Fruit fly (Drosophila melanogaster) whole organism, embryonic: Measurements from ENCODE around the gene Tsp29Fa.

Experiments used
- Asciz ChIP-seq: fragments of 200-800 bp; sonication (Bioruptor generic); optimal IDR thresholded peaks from 2 replicates; lab custom pipeline; 2017; ENCODE audit warnings: missing biosample characterization, mild to moderate bottlenecking, missing genetic modification characterization, missing genetic modification reagents
- Atf-2 ChIP-seq: fragments of 200-800 bp; sonication (Bioruptor generic); optimal IDR thresholded peaks from 2 replicates; lab custom pipeline; 2016; ENCODE audit warnings: missing biosample characterization, missing genetic modification characterization
- Bdp1 ChIP-seq: fragments of 200-800 bp; sonication (Bioruptor generic); optimal IDR thresholded peaks from 3 replicates; lab custom pipeline; 2016; ENCODE audit warnings: missing biosample characterization, missing genetic modification characterization
- C15 ChIP-seq: fragments of 200-800 bp; sonication (Bioruptor generic); IDR thresholded peaks from 3 replicates; pipeline ENCODE4 v1.3.6; 2022; ENCODE audit warnings: missing biosample characterization, missing genetic modification characterization
- CG10209 ChIP-seq: fragments of 200-800 bp; sonication (Bioruptor generic); optimal IDR thresholded peaks from 3 replicates; lab custom pipeline; 2017; ENCODE audit warnings: missing biosample characterization, mild to moderate bottlenecking, missing genetic modification characterization, missing genetic modification reagents
- CG10267 ChIP-seq: fragments of 200-800 bp; sonication (Bioruptor generic); optimal IDR thresholded peaks from 2 replicates; lab custom pipeline; 2018; ENCODE audit warnings: missing biosample characterization, mild to moderate bottlenecking, missing genetic modification characterization, moderate library complexity
- CG10431 ChIP-seq: fragments of 200-800 bp; sonication (Bioruptor generic); optimal IDR thresholded peaks from 3 replicates; lab custom pipeline; 2018; ENCODE audit warnings: missing biosample characterization, mild to moderate bottlenecking, missing genetic modification characterization
- CG11696 ChIP-seq: fragments of 200-800 bp; sonication (Bioruptor generic); IDR thresholded peaks from 2 replicates; pipeline ENCODE4 v1.3.6; 2022; ENCODE audit warnings: missing biosample characterization, missing genetic modification characterization
- CG12299 ChIP-seq: fragments of 200-800 bp; sonication (Bioruptor generic); optimal IDR thresholded peaks from 2 replicates; lab custom pipeline; 2018; ENCODE audit warnings: missing biosample characterization, mild to moderate bottlenecking, missing genetic modification characterization
- CG13296 ChIP-seq: fragments of 200-800 bp; sonication (Bioruptor generic); optimal IDR thresholded peaks from 3 replicates; lab custom pipeline; 2018; ENCODE audit warnings: missing biosample characterization, mild to moderate bottlenecking, missing genetic modification characterization
- CG13894 ChIP-seq: fragments of 200-800 bp; sonication (Bioruptor generic); optimal IDR thresholded peaks from 3 replicates; lab custom pipeline; 2018; ENCODE audit warnings: missing biosample characterization, mild to moderate bottlenecking, missing genetic modification characterization, moderate library complexity
- CG15601 ChIP-seq: fragments of 200-800 bp; sonication (Bioruptor generic); optimal IDR thresholded peaks from 3 replicates; lab custom pipeline; 2019; ENCODE audit warnings: missing biosample characterization, mild to moderate bottlenecking, missing genetic modification characterization, moderate library complexity
- CG16813 ChIP-seq: fragments of 200-800 bp; sonication (Bioruptor generic); IDR thresholded peaks from 3 replicates; pipeline ENCODE4 v1.3.6; 2022; ENCODE audit warnings: missing biosample characterization, missing genetic modification characterization; ENCODE audit not compliant: partially characterized antibody
- CG17186 ChIP-seq: fragments of 200-800 bp; sonication (Bioruptor generic); optimal IDR thresholded peaks from 3 replicates; lab custom pipeline; 2017; ENCODE audit warnings: missing biosample characterization, missing genetic modification reagents, missing genetic modification characterization
- CG18262 ChIP-seq: fragments of 200-800 bp; optimal IDR thresholded peaks from 3 replicates; lab custom pipeline; 2019; ENCODE audit warnings: missing biosample characterization, mild to moderate bottlenecking, missing genetic modification characterization, moderate library complexity
- CG3281 ChIP-seq: fragments of 200-800 bp; sonication (Bioruptor generic); optimal IDR thresholded peaks from 3 replicates; lab custom pipeline; 2017; ENCODE audit warnings: missing biosample characterization, mild to moderate bottlenecking, missing genetic modification characterization
- CG3847 ChIP-seq: fragments of 200-800 bp; sonication (Bioruptor generic); IDR thresholded peaks from 2 replicates; pipeline ENCODE4 v1.3.6; 2022; ENCODE audit warnings: missing biosample characterization, missing genetic modification characterization
- CG5180 ChIP-seq: fragments of 200-800 bp; sonication (Bioruptor generic); optimal IDR thresholded peaks from 3 replicates; lab custom pipeline; 2017; ENCODE audit warnings: missing biosample characterization, missing genetic modification characterization, mild to moderate bottlenecking, moderate library complexity, missing genetic modification reagents
- CG6254 ChIP-seq: fragments of 200-800 bp; sonication (Bioruptor generic); optimal IDR thresholded peaks from 3 replicates; lab custom pipeline; 2017; ENCODE audit warnings: mild to moderate bottlenecking, missing biosample characterization, missing genetic modification reagents, missing genetic modification characterization
- CG7745 ChIP-seq: fragments of 200-800 bp; sonication (Bioruptor generic); optimal IDR thresholded peaks from 2 replicates; lab custom pipeline; 2018; ENCODE audit warnings: missing biosample characterization, mild to moderate bottlenecking, missing genetic modification characterization, moderate library complexity
- CG7839 ChIP-seq: fragments of 200-800 bp; sonication (Bioruptor generic); optimal IDR thresholded peaks from 3 replicates; lab custom pipeline; 2018; ENCODE audit warnings: missing biosample characterization, mild to moderate bottlenecking, missing genetic modification characterization, moderate library complexity
- CG7928 ChIP-seq: fragments of 200-800 bp; sonication (Bioruptor generic); optimal IDR thresholded peaks from 2 replicates; lab custom pipeline; 2017; ENCODE audit warnings: missing biosample characterization, mild to moderate bottlenecking, missing genetic modification characterization
- CG9817 ChIP-seq: fragments of 200-800 bp; sonication (Bioruptor generic); optimal IDR thresholded peaks from 2 replicates; lab custom pipeline; 2018; ENCODE audit warnings: missing biosample characterization, mild to moderate bottlenecking, missing genetic modification characterization, moderate library complexity
- Eip74EF ChIP-seq, 2 experiments: fragments of 200-800 bp in 1 of 2; fragments of >200 bp in 1 of 2; sonication (Bioruptor generic) in 1 of 2; optimal IDR thresholded peaks; 2 replicates each; lab custom pipeline; 2017 to 2019; ENCODE audit warnings: missing biosample characterization in 2 of 2, missing genetic modification characterization in 2 of 2, mild to moderate bottlenecking in 1 of 2, moderate library complexity in 1 of 2
- Gsc ChIP-seq: fragments of 200-800 bp; sonication (Bioruptor generic); IDR thresholded peaks from 2 replicates; pipeline ENCODE4 v1.3.6; 2022; ENCODE audit warnings: missing biosample characterization, missing genetic modification characterization
- Hr51 ChIP-seq, 2 experiments: fragments of 200-800 bp; sonication (Bioruptor generic); optimal IDR thresholded peaks; 2 replicates in 1 of 2; 3 replicates in 1 of 2; lab custom pipeline; 2016 to 2018; ENCODE audit warnings: missing biosample characterization in 2 of 2, missing genetic modification characterization in 2 of 2, mild to moderate bottlenecking in 1 of 2, moderate library complexity in 1 of 2
- Lhr ChIP-seq: fragments of 200-800 bp; sonication (Bioruptor generic); optimal IDR thresholded peaks from 3 replicates; lab custom pipeline; 2017; ENCODE audit warnings: mild to moderate bottlenecking, missing biosample characterization, missing genetic modification reagents, missing genetic modification characterization
- Nf-YB ChIP-seq: fragments of 200-800 bp; sonication (Bioruptor generic); optimal IDR thresholded peaks from 3 replicates; lab custom pipeline; 2019; ENCODE audit warnings: missing biosample characterization, mild to moderate bottlenecking, missing genetic modification characterization, moderate library complexity
- Oaz ChIP-seq: fragments of 200-800 bp; sonication (Bioruptor generic); IDR thresholded peaks from 2 replicates; pipeline ENCODE4 v1.3.6; 2022; ENCODE audit warnings: missing biosample characterization, missing genetic modification characterization
- Side ChIP-seq: fragments of 200-800 bp; sonication (Bioruptor generic); optimal IDR thresholded peaks from 2 replicates; lab custom pipeline; 2016; ENCODE audit warnings: missing biosample characterization, missing genetic modification characterization
- Usf ChIP-seq: fragments of 200-800 bp; sonication (Bioruptor generic); optimal IDR thresholded peaks from 2 replicates; lab custom pipeline; 2017; ENCODE audit warnings: missing genotype, missing biosample characterization, missing genetic modification characterization
- ara ChIP-seq: fragments of 200-800 bp; sonication (Bioruptor generic); IDR thresholded peaks from 2 replicates; pipeline ENCODE4 v1.3.6; 2022; ENCODE audit warnings: missing biosample characterization, missing genetic modification characterization
- bcd ChIP-seq: fragments of 200-800 bp; sonication (Bioruptor generic); optimal IDR thresholded peaks from 2 replicates; lab custom pipeline; 2017; ENCODE audit warnings: missing biosample characterization, mild to moderate bottlenecking, missing genetic modification characterization
- btn ChIP-seq: fragments of 200-800 bp; sonication (Bioruptor generic); optimal IDR thresholded peaks from 2 replicates; lab custom pipeline; 2016; ENCODE audit warnings: missing biosample characterization, missing genetic modification characterization
- chif ChIP-seq, 2 experiments: fragments of 200-800 bp; sonication (Bioruptor generic); optimal IDR thresholded peaks; 3 replicates each; lab custom pipeline; 2016; ENCODE audit warnings: missing biosample characterization in 2 of 2, missing genetic modification characterization in 2 of 2
- dysf ChIP-seq: fragments of 200-800 bp; sonication (Bioruptor generic); IDR thresholded peaks from 3 replicates; pipeline ENCODE4 v1.3.6; 2022; ENCODE audit warnings: missing biosample characterization, missing genetic modification characterization
- emc ChIP-seq: fragments of 200-800 bp; sonication (Bioruptor generic); optimal IDR thresholded peaks from 2 replicates; lab custom pipeline; 2016; ENCODE audit warnings: missing biosample characterization, missing genetic modification characterization
- hth ChIP-seq: fragments of >200 bp; optimal IDR thresholded peaks from 2 replicates; lab custom pipeline; 2017; ENCODE audit warnings: inconsistent platforms
- kay ChIP-seq: fragments of 200-800 bp; sonication (Bioruptor generic); optimal IDR thresholded peaks from 2 replicates; lab custom pipeline; 2016; ENCODE audit warnings: missing biosample characterization, missing genetic modification characterization
- lab ChIP-seq: fragments of 200-800 bp; sonication (Bioruptor generic); optimal IDR thresholded peaks from 3 replicates; lab custom pipeline; 2017; ENCODE audit warnings: missing biosample characterization, missing genetic modification characterization, mild to moderate bottlenecking, moderate library complexity, missing genetic modification reagents
- maf-S ChIP-seq: fragments of 200-800 bp; sonication (Bioruptor generic); optimal IDR thresholded peaks from 2 replicates; lab custom pipeline; 2016; ENCODE audit warnings: missing biosample characterization, missing genetic modification characterization
- mirr ChIP-seq: fragments of 200-800 bp; sonication (Bioruptor generic); optimal IDR thresholded peaks from 3 replicates; lab custom pipeline; 2018; ENCODE audit warnings: missing biosample characterization, mild to moderate bottlenecking, missing genetic modification characterization
- nerfin-2 ChIP-seq: fragments of 200-800 bp; sonication (Bioruptor generic); IDR thresholded peaks from 2 replicates; pipeline ENCODE4 v1.3.6; 2022; ENCODE audit warnings: missing biosample characterization, missing genetic modification characterization; ENCODE audit not compliant: partially characterized antibody
- pb ChIP-seq: fragments of 200-800 bp; sonication (Bioruptor generic); optimal IDR thresholded peaks from 3 replicates; lab custom pipeline; 2016; ENCODE audit warnings: missing biosample characterization, missing genetic modification characterization
- peb ChIP-seq: fragments of 200-800 bp; sonication (Bioruptor generic); IDR thresholded peaks from 2 replicates; pipeline ENCODE4 v1.3.6; 2022; ENCODE audit warnings: missing biosample characterization, missing genetic modification characterization
- pros ChIP-seq: fragments of 200-800 bp; sonication (Bioruptor generic); optimal IDR thresholded peaks from 3 replicates; lab custom pipeline; 2019; ENCODE audit warnings: missing biosample characterization, mild to moderate bottlenecking, missing genetic modification characterization, moderate library complexity
- rib ChIP-seq: fragments of 200-800 bp; sonication (Bioruptor generic); IDR thresholded peaks from 2 replicates; pipeline ENCODE4 v1.3.6; 2022; ENCODE audit warnings: missing biosample characterization, missing genetic modification characterization
- row ChIP-seq: fragments of 200-800 bp; sonication (Bioruptor generic); IDR thresholded peaks from 3 replicates; pipeline ENCODE4 v1.3.6; 2022; ENCODE audit warnings: missing biosample characterization, missing genetic modification characterization
- tll ChIP-seq, 2 experiments: fragments of 200-800 bp in 1 of 2; fragments of >200 bp in 1 of 2; sonication (Bioruptor generic) in 1 of 2; optimal IDR thresholded peaks; 2 replicates each; lab custom pipeline; 2017 to 2019; ENCODE audit warnings: missing biosample characterization in 2 of 2, missing genetic modification characterization in 2 of 2, mild to moderate bottlenecking in 1 of 2, moderate library complexity in 1 of 2
- wdn ChIP-seq: fragments of 200-800 bp; sonication (Bioruptor generic); IDR thresholded peaks from 2 replicates; pipeline ENCODE4 v1.3.6; 2022; ENCODE audit warnings: missing biosample characterization, missing genetic modification characterization

Tsp29Fa gene

dm6 chr2L:8937837-8938413 is 4.2 kb downstream of the Tsp29Fa start (continued):
- TF ChIP-seq Atf-2 (GFP tag; lab: Kevin White, UChicago) (no peak), C15 (GFP tag; lab: Robert Waterston, UW) (no peak), nerfin-2 (GFP tag; lab: Robert Waterston, UW) (no peak), maf-S (GFP tag; lab: Kevin White, UChicago) (no peak), Gsc (GFP tag; lab: Robert Waterston, UW) (no peak), Hr51 (GFP tag; optimal IDR thresholded peaks at IDR 0.05; lab: Kevin White, UChicago) (no peak), CG7745 (tag; lab: Kevin White, UChicago) (no peak), chif (GFP tag; optimal IDR thresholded peaks at IDR 0.05; lab: Kevin White, UChicago) (no peak), bcd (no peak), rib (GFP tag; lab: Robert Waterston, UW) (no peak), pros (GFP tag; lab: Kevin White, UChicago) (no peak), CG10431 (GFP tag; lab: Kevin White, UChicago) (no peak), Usf (no peak), lab (peak; percentile 39), wdn (GFP tag; lab: Robert Waterston, UW) (no peak), Side (no peak), CG5180 (GFP tag; lab: Kevin White, UChicago) (no peak), Bdp1 (GFP tag; lab: Kevin White, UChicago) (no peak), CG15601 (peak; percentile 54), CG16813 (GFP tag; lab: Robert Waterston, UW) (no peak), emc (GFP tag; lab: Kevin White, UChicago) (no peak), CG10267 (tag; lab: Kevin White, UChicago) (no peak), CG3281 (GFP tag; lab: Kevin White, UChicago) (peak; percentile 7), CG11696 (GFP tag; lab: Robert Waterston, UW) (no peak), ara (GFP tag; lab: Robert Waterston, UW) (no peak), mirr (GFP tag; lab: Kevin White, UChicago) (peak; percentile 21), tll (GFP tag; optimal IDR thresholded peaks at IDR 0.05; lab: Kevin White, UChicago) (no peak), Nf-YB (GFP tag; lab: Kevin White, UChicago) (no peak), btn (no peak), CG18262 (tag; lab: Kevin White, UChicago) (no peak), CG6254 (GFP tag; lab: Kevin White, UChicago) (no peak), CG13894 (no peak), Oaz (GFP tag; lab: Robert Waterston, UW) (no peak), CG13296 (GFP tag; lab: Kevin White, UChicago) (peak; percentile 54), CG17186 (GFP tag; lab: Kevin White, UChicago) (no peak), CG10209 (GFP tag; lab: Kevin White, UChicago) (peak; percentile 5), hth (lab: Kevin White, UChicago) (no peak), dysf (GFP tag; lab: Robert Waterston, UW) (no peak), Asciz (peak; percentile 67), CG9817 (tag; lab: Kevin White, UChicago) (peak; percentile 8), CG12299 (tag; lab: Kevin White, UChicago) (peak; percentile 59), kay (GFP tag; lab: Kevin White, UChicago) (no peak), Eip74EF (GFP tag; optimal IDR thresholded peaks at IDR 0.05; lab: Kevin White, UChicago) (peak in 1 of 2 experiments; percentile 60), CG7928 (GFP tag; lab: Kevin White, UChicago) (no peak), CG3847 (GFP tag; lab: Robert Waterston, UW) (no peak), row (GFP tag; lab: Robert Waterston, UW) (no peak), pb (GFP tag; lab: Kevin White, UChicago) (no peak), peb (GFP tag; lab: Robert Waterston, UW) (no peak), CG7839 (tag; lab: Kevin White, UChicago) (no peak), Lhr (GFP tag; lab: Kevin White, UChicago) (no peak)
